Worm (Caenorhabditis elegans) whole organism, L4 larva: Measurements from ENCODE around the gene T09A12.8.
A peak's percentile ranks its signal among the peaks of the same experiment; 100 is the strongest.

ENCODE experiments used
- D1046.2 ChIP-seq: fragments of 200-800 bp; sonication (Bioruptor generic); IDR thresholded peaks from 2 replicates; pipeline ENCODE4 v1.3.6; 2022; ENCODE audit warnings: missing genetic modification characterization, missing compliant biosample characterization
- F26F4.8 ChIP-seq: fragments of 200-800 bp; sonication (Bioruptor generic); conservative IDR thresholded peaks from 2 replicates; pipeline ENCODE4 v1.3.6; 2022; ENCODE audit warnings: missing genetic modification characterization, missing compliant biosample characterization
- F49E8.2 ChIP-seq: sonication (generic microtip); optimal IDR thresholded peaks from 2 replicates; lab custom pipeline; 2016; ENCODE audit warnings: missing compliant biosample characterization, mild to moderate bottlenecking, missing genetic modification characterization, borderline replicate concordance
- T26A8.4 ChIP-seq: fragments of 200-800 bp; sonication (Bioruptor generic); IDR thresholded peaks from 2 replicates; pipeline ENCODE4 v1.3.6; 2022; ENCODE audit warnings: missing genetic modification characterization, missing compliant biosample characterization
- Y48G9A.11 ChIP-seq: fragments of 200-800 bp; sonication (Bioruptor generic); IDR thresholded peaks from 2 replicates; pipeline ENCODE4 v1.3.6; 2022; ENCODE audit warnings: missing genetic modification reagents, missing genetic modification characterization, missing compliant biosample characterization
- Y5F2A.4 ChIP-seq: fragments of 200-800 bp; sonication (Bioruptor generic); optimal IDR thresholded peaks from 2 replicates; lab custom pipeline; 2018; ENCODE audit warnings: mild to moderate bottlenecking, missing genetic modification characterization, missing compliant biosample characterization
- ZK337.2 ChIP-seq: fragments of 200-800 bp; sonication (Bioruptor generic); IDR thresholded peaks from 2 replicates; pipeline ENCODE4 v1.3.6; 2022; ENCODE audit warnings: missing genetic modification reagents, missing genetic modification characterization, missing compliant biosample characterization
- ZK546.5 ChIP-seq, 2 experiments: sonication (generic microtip); optimal IDR thresholded peaks; 2 replicates each; lab custom pipeline; 2017; ENCODE audit warnings: missing biosample characterization in 2 of 2, missing genetic modification characterization in 2 of 2
- aha-1 ChIP-seq: fragments of 150-350 bp; peaks from one replicate; lab custom pipeline; 2014; ENCODE audit warnings: missing biosample characterization, missing genetic modification characterization
- ama-1 ChIP-seq: fragments of 150-350 bp; optimal IDR thresholded peaks from 2 replicates; lab custom pipeline; 2014; ENCODE audit warnings: inconsistent platforms, mixed read lengths
- arid-1 ChIP-seq: fragments of 200-800 bp; sonication (Bioruptor generic); conservative IDR thresholded peaks from 2 replicates; pipeline ENCODE4 v1.3.6; 2022; ENCODE audit warnings: missing genetic modification reagents, missing genetic modification characterization, missing compliant biosample characterization
- attf-4 ChIP-seq: sonication (generic microtip); optimal IDR thresholded peaks from 3 replicates; lab custom pipeline; 2017; ENCODE audit warnings: missing biosample characterization, missing genetic modification characterization
- ceh-32 ChIP-seq: sonication (generic microtip); optimal IDR thresholded peaks from 2 replicates; lab custom pipeline; 2016; ENCODE audit warnings: mild to moderate bottlenecking, missing genetic modification characterization, missing compliant biosample characterization; ENCODE audit not compliant: poor library complexity
- ceh-44 ChIP-seq: fragments of 200-800 bp; sonication (Bioruptor generic); IDR thresholded peaks from 2 replicates; pipeline ENCODE4 v1.3.6; 2022; ENCODE audit warnings: missing genetic modification reagents, missing genetic modification characterization, missing compliant biosample characterization
- ces-1 ChIP-seq: fragments of 150-350 bp; sonication (generic microtip); optimal IDR thresholded peaks from 4 replicates; lab custom pipeline; 2014; ENCODE audit warnings: missing biosample characterization, missing genetic modification reagents, missing genetic modification characterization
- daf-12 ChIP-seq: fragments of 150-350 bp; optimal IDR thresholded peaks from 2 replicates; lab custom pipeline; 2014; ENCODE audit warnings: missing biosample characterization, missing genetic modification reagents, missing genetic modification characterization
- daf-16 ChIP-seq, 3 experiments: sonication (generic microtip); optimal IDR thresholded peaks; 2 replicates each; lab custom pipeline; 2016 to 2017; ENCODE audit warnings: missing genetic modification characterization in 3 of 3, missing genetic modification reagents in 3 of 3, mild to moderate bottlenecking in 2 of 3, missing compliant biosample characterization in 2 of 3, missing biosample characterization in 1 of 3, moderate library complexity in 1 of 3
- dmd-9 ChIP-seq: fragments of 200-800 bp; sonication (Bioruptor generic); IDR thresholded peaks from 2 replicates; pipeline ENCODE4 v1.3.6; 2022; ENCODE audit warnings: missing genetic modification reagents, missing genetic modification characterization, missing compliant biosample characterization
- dpl-1 ChIP-seq: fragments of 150-350 bp; optimal IDR thresholded peaks from 2 replicates; lab custom pipeline; 2014; ENCODE audit warnings: missing biosample characterization, missing genetic modification reagents, missing genetic modification characterization
- duxl-1 ChIP-seq: sonication (generic microtip); optimal IDR thresholded peaks from 2 replicates; lab custom pipeline; 2016; ENCODE audit warnings: mild to moderate bottlenecking, missing genetic modification characterization, moderate library complexity, missing compliant biosample characterization; ENCODE audit not compliant: poor library complexity
- dve-1 ChIP-seq: sonication (generic microtip); optimal IDR thresholded peaks from 2 replicates; lab custom pipeline; 2017; ENCODE audit warnings: antibody characterized with exemption, mild to moderate bottlenecking, missing genetic modification characterization, missing compliant biosample characterization; ENCODE audit not compliant: insufficient read depth
- fkh-10 ChIP-seq: fragments of 150-350 bp; optimal IDR thresholded peaks from 2 replicates; lab custom pipeline; 2014; ENCODE audit warnings: missing biosample characterization, missing genetic modification reagents, missing genetic modification characterization
- fos-1 ChIP-seq: fragments of 150-350 bp; optimal IDR thresholded peaks from 2 replicates; lab custom pipeline; 2014; ENCODE audit warnings: missing biosample characterization, missing genetic modification characterization
- hif-1 ChIP-seq, 2 experiments: sonication (generic microtip); optimal IDR thresholded peaks; 2 replicates each; lab custom pipeline; 2016 to 2017; ENCODE audit warnings: missing compliant biosample characterization in 2 of 2, missing genetic modification characterization in 2 of 2, missing genetic modification reagents in 2 of 2, missing genotype in 2 of 2, mild to moderate bottlenecking in 1 of 2
- hmg-1.1 ChIP-seq: fragments of 200-800 bp; sonication (Bioruptor generic); IDR thresholded peaks from 2 replicates; pipeline ENCODE4 v1.3.6; 2022; ENCODE audit warnings: missing genetic modification reagents, missing genetic modification characterization, missing compliant biosample characterization
- lin-1 ChIP-seq: fragments of 200-800 bp; sonication (Bioruptor generic); IDR thresholded peaks from 2 replicates; pipeline ENCODE4 v1.3.6; 2022; ENCODE audit warnings: missing genetic modification reagents, missing genetic modification characterization, missing compliant biosample characterization
- lin-13 ChIP-seq: fragments of 150-350 bp; optimal IDR thresholded peaks from 2 replicates; lab custom pipeline; 2014; ENCODE audit warnings: missing biosample characterization, missing genetic modification reagents, missing genetic modification characterization
- lin-38 ChIP-seq: fragments of 200-800 bp; sonication (Bioruptor generic); IDR thresholded peaks from 2 replicates; pipeline ENCODE4 v1.3.6; 2022; ENCODE audit warnings: missing genetic modification reagents, missing genetic modification characterization, missing compliant biosample characterization
- madf-5 ChIP-seq, 2 experiments: fragments of 200-800 bp; sonication (Bioruptor generic); IDR thresholded peaks; 2 replicates each; pipeline ENCODE4 v1.3.6; 2022; ENCODE audit warnings: missing compliant biosample characterization in 2 of 2, missing genetic modification characterization in 2 of 2
- mep-1 ChIP-seq: fragments of 150-350 bp; sonication (generic microtip); optimal IDR thresholded peaks from 3 replicates; lab custom pipeline; 2014; ENCODE audit warnings: missing biosample characterization, missing genetic modification characterization
- nhr-111 ChIP-seq: fragments of 200-800 bp; sonication (Bioruptor generic); optimal IDR thresholded peaks from 2 replicates; lab custom pipeline; 2018; ENCODE audit warnings: mild to moderate bottlenecking, missing genetic modification characterization, missing compliant biosample characterization
- nhr-25 ChIP-seq: sonication (generic microtip); optimal IDR thresholded peaks from 2 replicates; lab custom pipeline; 2017; ENCODE audit warnings: missing genetic modification characterization, mild to moderate bottlenecking, missing compliant biosample characterization, antibody characterized with exemption, moderate library complexity, borderline replicate concordance; ENCODE audit not compliant: insufficient read depth
- nhr-41 ChIP-seq: fragments of 200-800 bp; sonication (Bioruptor generic); IDR thresholded peaks from 2 replicates; pipeline ENCODE4 v1.3.6; 2022; ENCODE audit warnings: missing genetic modification reagents, missing genetic modification characterization, missing compliant biosample characterization
- nhr-48 ChIP-seq: sonication (generic microtip); optimal IDR thresholded peaks from 2 replicates; lab custom pipeline; 2016; ENCODE audit warnings: mild to moderate bottlenecking, missing genetic modification characterization, missing compliant biosample characterization
- nhr-6 ChIP-seq: fragments of 150-350 bp; optimal IDR thresholded peaks from 2 replicates; lab custom pipeline; 2014; ENCODE audit warnings: missing biosample characterization, missing genetic modification characterization
- pha-4 ChIP-seq, 2 experiments: fragments of 150-350 bp in 1 of 2; fragments of 200-800 bp in 1 of 2; sonication (Bioruptor generic) in 1 of 2; IDR thresholded peaks in 1 of 2; optimal IDR thresholded peaks in 1 of 2; 2 replicates each; pipeline versions ENCODE4 v1.3.6 to Lab custom; 2014 to 2022; ENCODE audit warnings: missing genetic modification characterization in 2 of 2, missing genetic modification reagents in 2 of 2, missing biosample characterization in 1 of 2, missing compliant biosample characterization in 1 of 2
- saeg-2 ChIP-seq: fragments of 200-800 bp; sonication (Bioruptor generic); IDR thresholded peaks from 2 replicates; pipeline ENCODE4 v1.3.6; 2022; ENCODE audit warnings: missing genetic modification reagents, missing genetic modification characterization, missing compliant biosample characterization
- set-16 ChIP-seq: fragments of 200-800 bp; sonication (Bioruptor generic); IDR thresholded peaks from 2 replicates; pipeline ENCODE4 v1.3.6; 2022; ENCODE audit warnings: missing genetic modification reagents, missing genetic modification characterization, missing compliant biosample characterization
- skn-1 ChIP-seq: fragments of 150-350 bp; optimal IDR thresholded peaks from 2 replicates; lab custom pipeline; 2014; ENCODE audit warnings: missing biosample characterization, missing genetic modification characterization
- snpc-4 ChIP-seq: fragments of 150-350 bp; optimal IDR thresholded peaks from 2 replicates; lab custom pipeline; 2014; ENCODE audit warnings: missing biosample characterization, missing genetic modification characterization
- spr-1 ChIP-seq: sonication (generic microtip); optimal IDR thresholded peaks from 2 replicates; lab custom pipeline; 2016; ENCODE audit warnings: mild to moderate bottlenecking, missing genetic modification characterization, missing compliant biosample characterization
- spr-3 ChIP-seq: fragments of 200-800 bp; sonication (Bioruptor generic); optimal IDR thresholded peaks from 2 replicates; lab custom pipeline; 2018; ENCODE audit warnings: mild to moderate bottlenecking, missing genetic modification characterization, missing compliant biosample characterization
- unc-39 ChIP-seq: sonication (generic microtip); optimal IDR thresholded peaks from 2 replicates; lab custom pipeline; 2017; ENCODE audit warnings: missing biosample characterization, missing genetic modification characterization
- unc-62 ChIP-seq, 3 experiments: fragments of 150-350 bp in 1 of 3; sonication (generic microtip); optimal IDR thresholded peaks in 2 of 3; peaks in 1 of 3; 1 replicate in 1 of 3; 2 replicates in 2 of 3; lab custom pipeline; 2014 to 2017; ENCODE audit warnings: missing biosample characterization in 3 of 3, missing genetic modification characterization in 3 of 3, missing genetic modification reagents in 3 of 3, missing genotype in 1 of 3
- vab-7 ChIP-seq: fragments of 200-800 bp; sonication (Bioruptor generic); IDR thresholded peaks from 2 replicates; pipeline ENCODE4 v1.3.6; 2022; ENCODE audit warnings: missing genetic modification reagents, missing genetic modification characterization, missing compliant biosample characterization
- zfp-2 ChIP-seq: sonication (generic microtip); optimal IDR thresholded peaks from 2 replicates; lab custom pipeline; 2016; ENCODE audit warnings: mild to moderate bottlenecking, missing genetic modification characterization, missing compliant biosample characterization
- zip-11 ChIP-seq: fragments of 200-800 bp; sonication (Bioruptor generic); IDR thresholded peaks from 2 replicates; pipeline ENCODE4 v1.3.6; 2022; ENCODE audit warnings: missing genetic modification characterization, missing compliant biosample characterization
- zip-2 ChIP-seq: fragments of 150-350 bp; optimal IDR thresholded peaks from 2 replicates; lab custom pipeline; 2014; ENCODE audit warnings: missing biosample characterization, missing genetic modification characterization
- ztf-7 ChIP-seq: fragments of 150-350 bp; optimal IDR thresholded peaks from 2 replicates; lab custom pipeline; 2014; ENCODE audit warnings: missing biosample characterization, missing genetic modification characterization

T09A12.8 gene

ce11 chrIV:8252856-8253255 is 9.4 kb upstream of the T09A12.8 start:
- TF ChIP-seq daf-16 (GFP tag; optimal IDR thresholded peaks at IDR 0.05; lab: Kevin White, UChicago) (peak; percentile 37 to 90), daf-16 (tag; optimal IDR thresholded peaks at IDR 0.05; lab: Kevin White, UChicago) (peak; percentile 76), dve-1 (tag; lab: Kevin White, UChicago) (peak; percentile 73), vab-7 (GFP tag; lab: Robert Waterston, UW) (peak; percentile 94), ces-1 (GFP tag; lab: Kevin White, UChicago) (no peak), dpl-1 (GFP tag; lab: Kevin White, UChicago) (no peak), pha-4 (GFP tag; IDR thresholded peaks at IDR 0.05; lab: Robert Waterston, UW) (peak; percentile 95), pha-4 (tag; optimal IDR thresholded peaks at IDR 0.05; lab: Kevin White, UChicago) (no peak), D1046.2 (GFP tag; lab: Robert Waterston, UW) (peak; percentile 83; the same call in 1 of the 2 replicates), nhr-6 (tag; lab: Kevin White, UChicago) (peak; percentile 25), spr-1 (tag; lab: Kevin White, UChicago) (peak; percentile 68), spr-3 (peak; percentile 58), mep-1 (tag; lab: Kevin White, UChicago) (peak; percentile 84), F26F4.8 (GFP tag; lab: Robert Waterston, UW) (peak; percentile 98), hif-1 (tag; optimal IDR thresholded peaks at IDR 0.05; lab: Kevin White, UChicago) (peak in 1 of 2 experiments; percentile 54), set-16 (GFP tag; lab: Robert Waterston, UW) (no peak), T26A8.4 (GFP tag; lab: Robert Waterston, UW) (peak; percentile 80), ztf-7 (no peak), Y48G9A.11 (GFP tag; lab: Robert Waterston, UW) (peak; percentile 80), ama-1 (lab: Kevin White, UChicago) (no peak), snpc-4 (no peak), zip-2 (tag; lab: Kevin White, UChicago) (peak; percentile 25), nhr-41 (GFP tag; lab: Robert Waterston, UW) (peak; percentile 78), nhr-111 (GFP tag; lab: Kevin White, UChicago) (peak; percentile 55), aha-1 (peak; percentile 95), saeg-2 (GFP tag; lab: Robert Waterston, UW) (0 out of 2 replicates have a peak, but pooled peaks have one; percentile 54), hmg-1.1 (GFP tag; lab: Robert Waterston, UW) (peak; percentile 86), ZK546.5 (tag; optimal IDR thresholded peaks at IDR 0.05; lab: Kevin White, UChicago) (no peak), dmd-9 (0 out of 2 replicates have a peak, but pooled peaks have one; percentile 49), daf-12 (tag; lab: Kevin White, UChicago) (no peak), unc-62 (GFP tag; optimal IDR thresholded peaks at IDR 0.05 in 1 of 2; lab: Kevin White, UChicago) (no peak), unc-62 (tag; optimal IDR thresholded peaks at IDR 0.05; lab: Kevin White, UChicago) (no peak), lin-1 (GFP tag; lab: Robert Waterston, UW) (peak; percentile 83; the same call in 1 of the 2 replicates), duxl-1 (tag; lab: Kevin White, UChicago) (peak; percentile 79), fkh-10 (GFP tag; lab: Kevin White, UChicago) (no peak), zfp-2 (peak; percentile 56), skn-1 (tag; lab: Kevin White, UChicago) (no peak), unc-39 (tag; lab: Kevin White, UChicago) (no peak), zip-11 (GFP tag; lab: Robert Waterston, UW) (peak; percentile 79), nhr-48 (tag; lab: Kevin White, UChicago) (peak; percentile 70), ceh-32 (tag; lab: Kevin White, UChicago) (no peak), Y5F2A.4 (peak; percentile 82), ceh-44 (GFP tag; lab: Robert Waterston, UW) (no peak), nhr-25 (tag; lab: Kevin White, UChicago) (no peak), arid-1 (GFP tag; lab: Robert Waterston, UW) (peak; percentile 92), fos-1 (tag; lab: Kevin White, UChicago) (no peak), F49E8.2 (tag; lab: Kevin White, UChicago) (peak; percentile 74), lin-13 (GFP tag; lab: Kevin White, UChicago) (peak; percentile 79), attf-4 (tag; lab: Kevin White, UChicago) (no peak), ZK337.2 (GFP tag; lab: Robert Waterston, UW) (0 out of 2 replicates have a peak, but pooled peaks have one; percentile 59), lin-38 (GFP tag; lab: Robert Waterston, UW) (peak; percentile 83), madf-5 (GFP tag; IDR thresholded peaks at IDR 0.05; lab: Robert Waterston, UW) (peak; percentile 77 to 81; a peak in 2 of 4 replicates)
